Worm (Caenorhabditis elegans) whole organism, late embryonic: ENCODE measurements around the gene npr-7.

Experiments
- fkh-6 ChIP-seq: sonication (generic microtip); optimal IDR thresholded peaks from 2 replicates; lab custom pipeline; 2016; ENCODE audit warnings: missing genetic modification characterization, missing compliant biosample characterization
- nfya-1 ChIP-seq: sonication (generic microtip); optimal IDR thresholded peaks from 2 replicates; lab custom pipeline; 2017; ENCODE audit warnings: missing genetic modification characterization, mild to moderate bottlenecking, missing compliant biosample characterization, antibody characterized with exemption, moderate library complexity
- nhr-11 ChIP-seq: fragments of 150-350 bp; optimal IDR thresholded peaks from 2 replicates; lab custom pipeline; 2014; ENCODE audit warnings: missing biosample characterization, missing genetic modification characterization
- pros-1 ChIP-seq: fragments of 150-350 bp; optimal IDR thresholded peaks from 2 replicates; lab custom pipeline; 2014; ENCODE audit warnings: missing biosample characterization, missing genetic modification reagents, missing genetic modification characterization
- tbx-2 ChIP-seq: sonication (generic microtip); optimal IDR thresholded peaks from 2 replicates; lab custom pipeline; 2016; ENCODE audit warnings: missing genetic modification characterization, missing compliant biosample characterization
- unc-3 ChIP-seq, 2 experiments: fragments of 200-800 bp in 1 of 2; sonication (Bioruptor generic) in 1 of 2; sonication (generic microtip) in 1 of 2; conservative IDR thresholded peaks in 1 of 2; optimal IDR thresholded peaks in 1 of 2; 2 replicates each; pipeline versions ENCODE4 v1.3.6 to Lab custom; 2016 to 2022; ENCODE audit warnings: missing compliant biosample characterization in 2 of 2, missing genetic modification characterization in 2 of 2, missing genetic modification reagents in 1 of 2

- no peak for TF ChIP-seq pros-1 (tag; lab: Kevin White, UChicago)
- TF ChIP-seq nhr-11 (tag; lab: Kevin White, UChicago), result no peak
- TF ChIP-seq nfya-1 (tag; lab: Kevin White, UChicago), result no peak
- TF ChIP-seq fkh-6, result no peak
- TF ChIP-seq unc-3 (GFP tag; conservative IDR thresholded peaks at IDR 0.05; lab: Robert Waterston, UW), result no peak
- no peak for TF ChIP-seq unc-3 (tag; optimal IDR thresholded peaks at IDR 0.05; lab: Kevin White, UChicago)
- no peak for TF ChIP-seq tbx-2 (tag; lab: Kevin White, UChicago)
Observed at ce11 chrX:9319080-9319479, at the start of gene npr-7.
